Worm (Caenorhabditis elegans) whole organism, L2 larva: Measurements from ENCODE around the gene sru-26.
"Not testable (repeated sequence)": the region's sequence is repeated elsewhere in the genome, so short reads cannot be mapped to it uniquely, and the experiment has no call there.

Experiments
- C34F6.9 ChIP-seq: fragments of 150-350 bp; optimal IDR thresholded peaks from 2 replicates; lab custom pipeline; 2014; ENCODE audit warnings: missing biosample characterization, missing genetic modification characterization
- F13H6.1 ChIP-seq: sonication (generic microtip); optimal IDR thresholded peaks from 2 replicates; lab custom pipeline; 2016; ENCODE audit warnings: missing genetic modification characterization, missing compliant biosample characterization
- Y55F3AM.14 ChIP-seq: fragments of 200-800 bp; sonication (Bioruptor generic); optimal IDR thresholded peaks from 2 replicates; lab custom pipeline; 2018; ENCODE audit warnings: mild to moderate bottlenecking, missing genetic modification characterization, missing compliant biosample characterization
- aly-2 ChIP-seq: fragments of 150-350 bp; optimal IDR thresholded peaks from 2 replicates; lab custom pipeline; 2014; ENCODE audit warnings: missing biosample characterization, missing genetic modification characterization
- ama-1 ChIP-seq: fragments of 150-350 bp; optimal IDR thresholded peaks from 2 replicates; lab custom pipeline; 2018; ENCODE audit warnings: inconsistent platforms
- blmp-1 ChIP-seq: sonication (generic microtip); optimal IDR thresholded peaks from 2 replicates; lab custom pipeline; 2017; ENCODE audit warnings: missing genetic modification characterization, mild to moderate bottlenecking, missing compliant biosample characterization, antibody characterized with exemption, moderate library complexity; ENCODE audit not compliant: insufficient read depth
- ceh-16 ChIP-seq: fragments of 150-350 bp; optimal IDR thresholded peaks from 2 replicates; lab custom pipeline; 2014; ENCODE audit warnings: missing biosample characterization, missing genetic modification characterization
- dmd-4 ChIP-seq: sonication (generic microtip); optimal IDR thresholded peaks from 2 replicates; lab custom pipeline; 2017; ENCODE audit warnings: missing biosample characterization, missing genetic modification characterization
- lin-11 ChIP-seq: fragments of 150-350 bp; sonication (generic microtip); optimal IDR thresholded peaks from 2 replicates; lab custom pipeline; 2014; ENCODE audit warnings: missing biosample characterization, missing genetic modification characterization, inconsistent platforms, mixed read lengths
- lin-13 ChIP-seq: fragments of 150-350 bp; optimal IDR thresholded peaks from 2 replicates; lab custom pipeline; 2014; ENCODE audit warnings: missing biosample characterization, missing genetic modification reagents, missing genetic modification characterization
- lsy-2 ChIP-seq, 2 experiments: fragments of 150-350 bp in 1 of 2; sonication (generic microtip) in 1 of 2; optimal IDR thresholded peaks; 2 replicates each; lab custom pipeline; 2014 to 2017; ENCODE audit warnings: missing biosample characterization in 2 of 2, missing genetic modification characterization in 2 of 2
- mab-5 ChIP-seq: fragments of 150-350 bp; optimal IDR thresholded peaks from 2 replicates; lab custom pipeline; 2014; ENCODE audit warnings: missing biosample characterization, missing genetic modification characterization
- mdl-1 ChIP-seq, 2 experiments: fragments of 150-350 bp in 1 of 2; sonication (generic microtip) in 1 of 2; optimal IDR thresholded peaks; 2 replicates each; lab custom pipeline; 2017; ENCODE audit warnings: missing biosample characterization in 2 of 2, missing genetic modification characterization in 2 of 2
- nhr-10 ChIP-seq: sonication (generic microtip); optimal IDR thresholded peaks from 2 replicates; lab custom pipeline; 2017; ENCODE audit warnings: missing biosample characterization, missing genetic modification characterization
- nhr-11 ChIP-seq: fragments of 150-350 bp; optimal IDR thresholded peaks from 2 replicates; lab custom pipeline; 2014; ENCODE audit warnings: missing biosample characterization, missing genetic modification characterization
- nhr-12 ChIP-seq: fragments of 150-350 bp; optimal IDR thresholded peaks from 2 replicates; lab custom pipeline; 2014; ENCODE audit warnings: missing biosample characterization, missing genetic modification characterization
- nhr-129 ChIP-seq: fragments of 150-350 bp; optimal IDR thresholded peaks from 2 replicates; lab custom pipeline; 2014; ENCODE audit warnings: missing biosample characterization, missing genetic modification characterization
- nhr-21 ChIP-seq: fragments of 150-350 bp; optimal IDR thresholded peaks from 2 replicates; lab custom pipeline; 2014; ENCODE audit warnings: missing biosample characterization, missing genetic modification characterization
- nhr-23 ChIP-seq: fragments of 150-350 bp; optimal IDR thresholded peaks from 2 replicates; lab custom pipeline; 2014; ENCODE audit warnings: missing biosample characterization, missing genetic modification reagents, missing genetic modification characterization
- nhr-237 ChIP-seq: fragments of 150-350 bp; optimal IDR thresholded peaks from 2 replicates; lab custom pipeline; 2014; ENCODE audit warnings: missing biosample characterization, missing genetic modification characterization
- nhr-25 ChIP-seq: fragments of 150-350 bp; sonication (generic microtip); optimal IDR thresholded peaks from 3 replicates; lab custom pipeline; 2014; ENCODE audit warnings: missing biosample characterization, missing genetic modification characterization
- nhr-77 ChIP-seq: fragments of 150-350 bp; optimal IDR thresholded peaks from 2 replicates; lab custom pipeline; 2014; ENCODE audit warnings: missing biosample characterization, missing genetic modification characterization
- peb-1 ChIP-seq: fragments of 150-350 bp; optimal IDR thresholded peaks from 2 replicates; lab custom pipeline; 2014; ENCODE audit warnings: missing biosample characterization, missing genetic modification characterization
- sem-4 ChIP-seq: fragments of 150-350 bp; optimal IDR thresholded peaks from 2 replicates; lab custom pipeline; 2014; ENCODE audit warnings: missing biosample characterization, missing genetic modification reagents, missing genetic modification characterization
- skn-1 ChIP-seq: sonication (generic microtip); optimal IDR thresholded peaks from 2 replicates; lab custom pipeline; 2017; ENCODE audit warnings: missing biosample characterization, missing genetic modification characterization
- sma-3 ChIP-seq: sonication (generic microtip); optimal IDR thresholded peaks from 2 replicates; lab custom pipeline; 2016; ENCODE audit warnings: missing genetic modification reagents, missing genetic modification characterization, missing compliant biosample characterization
- sma-9 ChIP-seq, 2 experiments: fragments of 150-350 bp in 1 of 2; sonication (generic microtip) in 1 of 2; optimal IDR thresholded peaks; 2 replicates each; lab custom pipeline; 2014 to 2016; ENCODE audit warnings: missing genetic modification characterization in 2 of 2, mild to moderate bottlenecking in 1 of 2, missing biosample characterization in 1 of 2, missing compliant biosample characterization in 1 of 2, missing genetic modification reagents in 1 of 2, moderate library complexity in 1 of 2
- snpc-4 ChIP-seq: fragments of 150-350 bp; optimal IDR thresholded peaks from 2 replicates; lab custom pipeline; 2014; ENCODE audit warnings: missing biosample characterization, missing genetic modification characterization
- unc-39 ChIP-seq: fragments of 150-350 bp; optimal IDR thresholded peaks from 2 replicates; lab custom pipeline; 2014; ENCODE audit warnings: missing biosample characterization, missing genetic modification characterization
- unc-55 ChIP-seq: fragments of 150-350 bp; sonication (generic microtip); optimal IDR thresholded peaks from 3 replicates; lab custom pipeline; 2014; ENCODE audit warnings: missing biosample characterization, missing genetic modification reagents, missing genetic modification characterization
- unc-62 ChIP-seq: fragments of 150-350 bp; optimal IDR thresholded peaks from 2 replicates; lab custom pipeline; 2014; ENCODE audit warnings: missing biosample characterization, missing genetic modification reagents, missing genetic modification characterization
- zag-1 ChIP-seq: fragments of 150-350 bp; optimal IDR thresholded peaks from 2 replicates; lab custom pipeline; 2014; ENCODE audit warnings: missing biosample characterization, missing genetic modification characterization
- ztf-1 ChIP-seq: fragments of 200-800 bp; sonication (Bioruptor generic); conservative IDR thresholded peaks from 2 replicates; pipeline ENCODE4 v1.3.6; 2022; ENCODE audit warnings: missing genetic modification characterization, missing compliant biosample characterization
- ztf-11 ChIP-seq: sonication (generic microtip); optimal IDR thresholded peaks from 2 replicates; lab custom pipeline; 2017; ENCODE audit warnings: missing biosample characterization, missing genetic modification characterization

The sru-26 gene

DNA sequence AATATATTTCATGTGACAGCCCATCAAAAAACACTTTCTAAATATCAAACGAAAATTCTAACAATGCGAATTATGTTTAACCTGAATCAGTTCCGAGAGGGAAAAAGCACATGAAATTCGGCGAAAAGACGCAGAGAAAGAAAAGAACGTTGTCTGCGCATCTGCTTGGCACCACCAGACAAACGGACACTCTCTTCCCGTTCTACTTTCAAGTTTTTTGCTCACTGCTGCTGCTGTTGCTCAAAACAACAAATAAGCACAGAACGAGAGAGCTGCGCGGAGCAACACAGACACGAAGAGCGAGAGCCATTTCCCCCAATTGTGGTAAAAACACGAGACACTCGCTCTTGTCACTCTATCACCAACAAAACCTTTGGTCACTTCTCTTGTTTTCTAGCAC is 22.5 kb upstream of the sru-26 start:
- TF ChIP-seq unc-39 (tag; lab: Kevin White, UChicago) (no peak), ama-1 (lab: Kevin White, UChicago) (no peak), nhr-129 (tag; lab: Kevin White, UChicago) (peak; percentile 83), C34F6.9 (tag; lab: Kevin White, UChicago) (peak; percentile 55), lin-11 (tag; lab: Kevin White, UChicago) (peak; percentile 40), nhr-10 (tag; lab: Kevin White, UChicago) (no peak), unc-55 (GFP tag; lab: Kevin White, UChicago) (peak; percentile 63)

DNA sequence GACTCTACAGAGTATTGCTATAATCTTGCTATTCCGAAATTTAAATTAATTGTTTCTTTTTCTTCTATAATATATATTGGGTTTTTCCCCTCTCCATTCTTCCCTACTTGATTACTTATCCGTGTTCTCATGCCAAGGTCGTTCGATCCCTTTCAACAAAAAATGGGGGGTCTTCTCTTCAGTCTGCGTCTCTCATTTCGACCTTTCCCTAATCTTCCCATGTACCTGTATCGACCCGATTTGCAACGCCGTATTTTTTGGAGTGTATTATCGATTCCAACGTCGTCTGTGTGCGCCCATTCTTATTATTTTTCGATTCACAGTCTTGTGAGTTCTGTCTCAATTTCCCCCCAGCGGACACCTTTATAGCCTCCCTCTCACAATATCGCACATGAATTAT is 19.5 kb upstream of the sru-26 start:
- TF ChIP-seq peb-1 (tag; lab: Kevin White, UChicago) (no peak), sma-3 (no peak), nhr-25 (tag; lab: Kevin White, UChicago) (peak; percentile 30), mdl-1 (tag; optimal IDR thresholded peaks at IDR 0.05; lab: Kevin White, UChicago) (no peak), nhr-129 (tag; lab: Kevin White, UChicago) (peak; percentile 51)

DNA sequence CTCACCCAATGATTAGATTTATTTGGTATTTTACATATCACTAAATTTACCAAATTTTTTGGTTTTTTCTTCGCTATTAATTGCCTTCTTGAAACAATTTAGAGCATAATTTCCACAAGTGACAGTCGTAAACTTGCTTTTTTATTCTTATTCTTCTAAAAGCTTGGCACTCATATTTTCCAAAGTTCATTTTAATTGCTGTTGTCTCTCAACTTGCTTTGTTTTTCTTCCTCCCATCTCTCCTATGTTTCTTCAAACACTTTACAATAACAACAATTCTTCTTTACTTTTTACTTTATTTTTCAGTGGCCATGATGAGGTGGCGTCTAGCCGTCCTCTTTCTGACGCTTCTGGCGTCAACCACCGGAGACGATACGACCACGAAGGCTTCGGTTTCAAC is 18.9 kb upstream of the sru-26 start, which contains the start of gene igdb-2:
Gene igdb-2, plus strand, starts transcription at position 301 of the 400 bp plus-strand sequence.
- TF ChIP-seq dmd-4 (tag; lab: Kevin White, UChicago) (no peak), lin-13 (GFP tag; lab: Kevin White, UChicago) (no peak), nhr-237 (tag; lab: Kevin White, UChicago) (no peak), aly-2 (tag; lab: Kevin White, UChicago) (no peak), lsy-2 (tag; optimal IDR thresholded peaks at IDR 0.05; lab: Kevin White, UChicago) (no peak)
- TF ChIP-seq, all 48 proteins: peak for 0

DNA sequence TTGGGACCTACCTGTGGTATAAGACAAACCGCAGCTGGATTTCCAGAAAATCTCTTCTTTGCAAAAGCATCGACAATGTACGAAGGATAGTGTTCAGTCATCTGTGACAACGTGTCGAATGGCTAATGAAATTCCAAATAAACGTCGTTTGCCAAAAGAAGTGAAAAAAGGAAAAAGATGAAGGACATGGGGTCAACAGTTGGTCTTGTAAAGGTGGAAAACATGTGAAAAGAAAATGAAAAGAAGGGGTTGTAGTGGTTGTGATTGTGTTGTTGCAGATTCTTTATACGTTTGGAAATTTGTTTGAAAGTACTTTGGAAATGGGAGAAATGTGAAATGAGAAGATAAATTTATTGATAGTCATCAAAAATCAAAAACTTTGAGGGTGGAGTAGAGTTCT is 10.4 kb upstream of the sru-26 start, which contains the start of gene T04A11.1:
Gene T04A11.1, minus strand, starts transcription at position 101 of the 400 bp plus-strand sequence.
- TF ChIP-seq sma-9 (GFP tag; optimal IDR thresholded peaks at IDR 0.05; lab: Kevin White, UChicago); sma-9 (tag; optimal IDR thresholded peaks at IDR 0.05; lab: Kevin White, UChicago); nhr-237 (tag; lab: Kevin White, UChicago); nhr-12 (tag; lab: Kevin White, UChicago): not testable (repeated sequence)

DNA sequence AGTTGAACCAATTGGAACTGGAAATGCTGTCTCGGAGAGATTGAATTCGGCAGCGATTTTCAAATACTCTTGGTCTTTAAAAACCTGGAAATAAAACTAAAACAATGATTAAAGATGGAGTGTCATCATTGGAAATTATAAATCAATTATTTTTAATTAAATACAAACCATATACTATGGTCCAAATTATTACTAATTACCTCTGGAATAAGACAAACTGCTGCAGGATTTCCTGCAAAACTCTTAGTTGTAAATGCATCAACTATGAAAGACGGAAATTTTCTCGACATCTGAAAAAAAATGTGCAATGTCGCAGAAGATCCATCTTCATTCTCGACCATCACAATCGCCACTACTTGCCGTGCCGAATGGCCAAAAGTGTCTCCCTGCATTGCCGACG is 8.6 kb upstream of the sru-26 start, which contains the start of gene igdb-1:
Gene igdb-1, plus strand, starts transcription at position 301 of the 400 bp plus-strand sequence.
- not testable (repeated sequence) for TF ChIP-seq ceh-16; skn-1 (tag; lab: Kevin White, UChicago); nhr-21 (tag; lab: Kevin White, UChicago)

DNA sequence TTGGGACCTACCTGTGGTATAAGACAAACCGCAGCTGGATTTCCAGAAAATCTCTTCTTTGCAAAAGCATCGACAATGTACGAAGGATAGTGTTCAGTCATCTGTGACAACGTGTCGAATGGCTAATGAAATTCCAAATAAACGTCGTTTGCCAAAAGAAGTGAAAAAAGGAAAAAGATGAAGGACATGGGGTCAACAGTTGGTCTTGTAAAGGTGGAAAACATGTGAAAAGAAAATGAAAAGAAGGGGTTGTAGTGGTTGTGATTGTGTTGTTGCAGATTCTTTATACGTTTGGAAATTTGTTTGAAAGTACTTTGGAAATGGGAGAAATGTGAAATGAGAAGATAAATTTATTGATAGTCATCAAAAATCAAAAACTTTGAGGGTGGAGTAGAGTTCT is 2.8 kb upstream of the sru-26 start, which contains the start of gene T04A11.4:
Gene T04A11.4, minus strand, starts transcription at position 101 of the 400 bp plus-strand sequence.
- TF ChIP-seq nhr-23 (tag; lab: Kevin White, UChicago); unc-55 (GFP tag; lab: Kevin White, UChicago); nhr-77 (tag; lab: Kevin White, UChicago): not testable (repeated sequence)
- TF ChIP-seq, all 48 proteins: peak for 0; not testable (repeated sequence) for 48

DNA sequence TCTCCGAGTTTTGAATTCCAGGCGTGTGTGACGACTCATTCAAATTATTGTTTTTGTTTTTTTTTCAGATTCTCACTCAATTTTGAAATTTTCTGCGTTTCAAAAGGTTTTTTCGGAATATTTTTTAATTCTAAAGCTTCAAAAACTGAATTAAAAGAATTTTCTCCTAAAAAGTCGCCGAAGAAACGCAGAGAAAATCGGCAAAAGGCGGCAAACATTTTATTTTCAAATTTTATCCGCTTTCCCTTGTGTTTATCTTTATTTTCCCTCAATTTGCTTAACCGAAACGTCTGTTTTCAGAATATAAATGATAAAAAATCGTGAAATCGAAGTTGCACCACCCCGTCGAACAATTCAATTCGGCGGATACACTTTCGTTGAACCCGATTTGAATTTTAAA is 3.2 kb downstream of the sru-26 start, which contains the start of gene him-6:
Gene him-6, plus strand, starts transcription at position 301 of the 400 bp plus-strand sequence.
- no peak for TF ChIP-seq dmd-4 (tag; lab: Kevin White, UChicago)
- no peak for TF ChIP-seq mab-5 (tag; lab: Kevin White, UChicago)
- TF ChIP-seq nhr-11 (tag; lab: Kevin White, UChicago), result no peak
- TF ChIP-seq aly-2 (tag; lab: Kevin White, UChicago), result no peak
- no peak for TF ChIP-seq lsy-2 (tag; optimal IDR thresholded peaks at IDR 0.05; lab: Kevin White, UChicago)
- no peak for TF ChIP-seq Y55F3AM.14 (GFP tag; lab: Kevin White, UChicago)

DNA sequence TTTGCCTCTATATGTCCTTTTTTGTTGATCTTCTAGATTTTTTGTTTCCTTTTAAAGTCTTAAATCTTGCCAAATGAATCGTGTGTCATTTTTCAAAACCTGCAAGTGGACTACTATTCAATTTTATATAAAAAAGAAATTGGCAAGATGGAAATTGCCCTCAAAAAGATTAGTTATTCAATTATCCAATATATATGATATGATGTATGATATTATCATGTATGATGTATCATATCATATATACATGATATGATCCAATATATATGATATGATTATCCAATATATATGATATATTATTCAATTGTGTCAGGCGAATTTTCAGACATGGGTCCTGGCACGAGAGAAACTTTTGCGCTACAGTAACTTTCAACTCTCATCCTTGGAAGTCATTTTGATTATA is 7.9 kb downstream of the sru-26 start, which contains the start of gene sru-20:
Gene sru-20, plus strand, starts transcription at position 301 of the 400 bp plus-strand sequence.
- TF ChIP-seq sma-9 (GFP tag; optimal IDR thresholded peaks at IDR 0.05; lab: Kevin White, UChicago), result no peak
- no peak for TF ChIP-seq sma-9 (tag; optimal IDR thresholded peaks at IDR 0.05; lab: Kevin White, UChicago)
- TF ChIP-seq ama-1 (lab: Kevin White, UChicago), result no peak
- no peak for TF ChIP-seq lin-13 (GFP tag; lab: Kevin White, UChicago)
- no peak for TF ChIP-seq ztf-11 (tag; lab: Kevin White, UChicago)
- no peak for TF ChIP-seq snpc-4 (tag; lab: Kevin White, UChicago)
- no peak for TF ChIP-seq skn-1 (tag; lab: Kevin White, UChicago)
- TF ChIP-seq nhr-10 (tag; lab: Kevin White, UChicago), result no peak
- no peak for TF ChIP-seq peb-1 (tag; lab: Kevin White, UChicago)
- no peak for TF ChIP-seq F13H6.1 (tag; lab: Kevin White, UChicago)
- TF ChIP-seq zag-1 (tag; lab: Kevin White, UChicago), result no peak
- no peak for TF ChIP-seq nhr-237 (tag; lab: Kevin White, UChicago)
- no peak for TF ChIP-seq mab-5 (tag; lab: Kevin White, UChicago)
- no peak for TF ChIP-seq ztf-1
- TF ChIP-seq sem-4 (tag; lab: Kevin White, UChicago), result no peak
- no peak for TF ChIP-seq unc-62 (GFP tag; lab: Kevin White, UChicago)
- TF ChIP-seq blmp-1 (tag; lab: Kevin White, UChicago), result no peak
- TF ChIP-seq, all 48 proteins: peak for 0
